Worm (Caenorhabditis elegans) whole organism, late embryonic: ENCODE measurements around the gene F17E9.15.

Experiments
- ama-1 ChIP-seq: fragments of 150-350 bp; optimal IDR thresholded peaks from 2 replicates; lab custom pipeline; 2014
- fkh-10 ChIP-seq: fragments of 150-350 bp; optimal IDR thresholded peaks from 2 replicates; lab custom pipeline; 2014; ENCODE audit warnings: missing biosample characterization, missing genetic modification reagents, missing genetic modification characterization
- ttx-3 ChIP-seq: sonication (generic microtip); optimal IDR thresholded peaks from 2 replicates; lab custom pipeline; 2016; ENCODE audit warnings: missing genetic modification reagents, missing genetic modification characterization, missing compliant biosample characterization
- unc-86 ChIP-seq: sonication (generic microtip); optimal IDR thresholded peaks from 2 replicates; lab custom pipeline; 2016; ENCODE audit warnings: missing genetic modification characterization, missing compliant biosample characterization

- no peak for TF ChIP-seq ama-1 (lab: Kevin White, UChicago)
- TF ChIP-seq fkh-10 (GFP tag; lab: Kevin White, UChicago) = no peak
- TF ChIP-seq unc-86 = no peak
- no peak for TF ChIP-seq ttx-3 (tag; lab: Kevin White, UChicago)
These were observed 35.5 kb downstream of the F17E9.15 start, which contains the start of gene D2096.9 for ce11 chrIV:8382695-8383094.
